Fruit fly (Drosophila melanogaster): ENCODE data around the gene CG42359.

Gene CG42359

dm6 chr3R:19162135-19162616 is at the start of gene CG42359, which contains the start of gene Nsun5 (continued):
- TF ChIP-seq exex (tag; optimal IDR thresholded peaks at IDR 0.05) (peak; percentile 73), Spps (tag; optimal IDR thresholded peaks at IDR 0.05) (peak; percentile 85), pan (optimal IDR thresholded peaks at IDR 0.05) (no peak), pan (GFP tag; optimal IDR thresholded peaks at IDR 0.05 in 1 of 2, IDR thresholded peaks at IDR 0.05 in 1 of 2) (peak in 1 of 2 experiments; percentile 90), Ada2b (GFP tag; IDR thresholded peaks at IDR 0.05) (peak; percentile 89), CG12299 (tag; optimal IDR thresholded peaks at IDR 0.05) (peak; percentile 79), CG3065 (GFP tag; optimal IDR thresholded peaks at IDR 0.05) (peak; percentile 79), CG15696 (tag; optimal IDR thresholded peaks at IDR 0.05) (peak; percentile 85), her (GFP tag; optimal IDR thresholded peaks at IDR 0.05) (peak; percentile 89), CG10431 (GFP tag; optimal IDR thresholded peaks at IDR 0.05) (peak; percentile 30), mam (GFP tag; optimal IDR thresholded peaks at IDR 0.05) (peak; percentile 93), scrt (GFP tag; optimal IDR thresholded peaks at IDR 0.05) (peak; percentile 74), odd (GFP tag; optimal IDR thresholded peaks at IDR 0.05) (peak; percentile 7), ci (GFP tag; IDR thresholded peaks at IDR 0.05) (peak; percentile 95), CG15514 (GFP tag; optimal IDR thresholded peaks at IDR 0.05) (peak; percentile 92), dmrt99B (tag; optimal IDR thresholded peaks at IDR 0.05) (peak; percentile 81), CG43689 (GFP tag; IDR thresholded peaks at IDR 0.05) (peak; percentile 67), ac (GFP tag; optimal IDR thresholded peaks at IDR 0.05) (no peak), ash1 (GFP tag; optimal IDR thresholded peaks at IDR 0.05) (peak; percentile 57), amos (GFP tag; IDR thresholded peaks at IDR 0.05; ENCODE audit: partially characterized antibody) (peak; percentile 90), Adf1 (GFP tag; IDR thresholded peaks at IDR 0.05) (peak; percentile 33; the same call in 1 of the 2 replicates), CG4707 (GFP tag; optimal IDR thresholded peaks at IDR 0.05) (peak; percentile 62), tio (GFP tag; optimal IDR thresholded peaks at IDR 0.05) (peak; percentile 76), Dref (GFP tag; IDR thresholded peaks at IDR 0.05) (peak; percentile 85), Nf-YB (GFP tag; optimal IDR thresholded peaks at IDR 0.05) (peak; percentile 70), Aef1 (GFP tag; IDR thresholded peaks at IDR 0.05) (peak; percentile 90), CG3407 (GFP tag; optimal IDR thresholded peaks at IDR 0.05) (peak; percentile 73), Vsx1 (GFP tag; optimal IDR thresholded peaks at IDR 0.05) (peak; percentile 41), Max (GFP tag; optimal IDR thresholded peaks at IDR 0.05) (peak; percentile 97), CG7745 (tag; optimal IDR thresholded peaks at IDR 0.05) (peak; percentile 26), Antp (GFP tag; optimal IDR thresholded peaks at IDR 0.05) (peak; percentile 93), CG16815 (GFP tag; optimal IDR thresholded peaks at IDR 0.05) (peak; percentile 73), D19A (tag; optimal IDR thresholded peaks at IDR 0.05) (peak; percentile 81), toy (GFP tag; IDR thresholded peaks at IDR 0.05) (peak; percentile 48; the same call in 1 of the 2 replicates)

DNA sequence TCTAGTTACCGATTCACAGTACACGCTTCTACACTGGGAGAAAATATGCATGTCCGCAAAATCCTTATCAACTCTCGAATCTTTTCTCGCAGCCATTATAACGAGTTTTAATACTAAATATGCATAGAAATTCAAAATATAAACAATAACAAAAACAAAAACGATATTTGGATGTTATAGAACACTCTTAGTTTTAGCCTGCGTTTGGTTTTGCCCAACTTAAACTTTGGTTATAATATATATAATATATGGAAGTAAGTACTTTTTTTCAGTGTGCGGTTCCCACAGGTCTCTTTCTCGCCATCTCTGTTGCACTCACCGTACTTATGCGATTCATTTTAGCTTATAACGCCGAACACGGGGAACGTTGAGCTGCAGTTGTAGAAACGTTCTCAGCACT is 49.7 kb upstream of the CG42359 start, which contains the start of gene cry:
cry (plus strand) TSS at position 377 of the 400 bp plus-strand sequence.
- no peak for TF ChIP-seq Rx (GFP tag; IDR thresholded peaks at IDR 0.05)
- TF ChIP-seq CG17829 (tag; optimal IDR thresholded peaks at IDR 0.05), result peak; percentile 55
- TF ChIP-seq ind (GFP tag; optimal IDR thresholded peaks at IDR 0.05), result peak; percentile 34
- TF ChIP-seq CG18262 (tag; optimal IDR thresholded peaks at IDR 0.05), result peak; percentile 76
- TF ChIP-seq tin (GFP tag; optimal IDR thresholded peaks at IDR 0.05), result peak; percentile 49
- peak; percentile 80 for TF ChIP-seq nom (GFP tag; optimal IDR thresholded peaks at IDR 0.05)
- peak; percentile 10 for TF ChIP-seq Usf (GFP tag; optimal IDR thresholded peaks at IDR 0.05)
- TF ChIP-seq dpn (GFP tag; optimal IDR thresholded peaks at IDR 0.05), result peak in 1 of 2 experiments; percentile 45
- 0 out of 3 replicates have a peak, but pooled peaks have one; percentile 35 for TF ChIP-seq CG34422 (GFP tag; IDR thresholded peaks at IDR 0.05)
- no peak for TF ChIP-seq CG9797 (GFP tag; optimal IDR thresholded peaks at IDR 0.05)
- TF ChIP-seq Hmr (GFP tag; optimal IDR thresholded peaks at IDR 0.05), result peak; percentile 20
- 0 out of 2 replicates have a peak, but pooled peaks have one; percentile 14 for TF ChIP-seq CG9215 (GFP tag; IDR thresholded peaks at IDR 0.05)
- TF ChIP-seq CG14441 (GFP tag; IDR thresholded peaks at IDR 0.05), result no peak
- peak; percentile 68 for TF ChIP-seq Sox100B (GFP tag; optimal IDR thresholded peaks at IDR 0.05)
- TF ChIP-seq eve (GFP tag; optimal IDR thresholded peaks at IDR 0.05), result peak in 1 of 2 experiments; percentile 82
- no peak for TF ChIP-seq sc (optimal IDR thresholded peaks at IDR 0.05)
- TF ChIP-seq sc (GFP tag; optimal IDR thresholded peaks at IDR 0.05), result peak; percentile 67
- TF ChIP-seq chn (GFP tag; optimal IDR thresholded peaks at IDR 0.05), result peak; percentile 17
